Worm (Caenorhabditis elegans): ENCODE measurements around the gene srh-60.

DNA sequence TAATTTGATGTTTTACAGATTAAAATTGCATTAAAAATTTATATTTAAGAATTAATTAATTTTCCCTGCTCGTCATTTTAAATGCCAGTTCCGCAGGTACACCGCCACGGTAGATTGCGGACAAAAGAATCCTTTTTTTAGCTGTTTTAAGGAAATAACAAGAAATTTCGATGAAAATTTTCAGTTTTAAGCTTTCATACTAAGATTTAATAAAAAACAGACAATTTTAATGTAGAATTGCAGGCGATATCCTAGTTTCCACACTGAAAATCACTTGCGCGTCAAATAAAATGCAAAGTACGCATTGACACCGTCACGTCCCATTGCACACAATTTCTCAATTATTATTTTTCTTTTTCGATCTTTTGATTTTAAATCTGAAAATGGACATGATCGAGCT is 30.0 kb upstream of the srh-60 start, which contains the start of gene dnc-3:
- TF ChIP-seq ztf-29 (GFP tag; IDR thresholded peaks at IDR 0.05) (no peak), ref-1 (GFP tag; conservative IDR thresholded peaks at IDR 0.05) (no peak), cog-1 (tag; optimal IDR thresholded peaks at IDR 0.05) (peak; percentile 27), tab-1 (GFP tag; IDR thresholded peaks at IDR 0.05) (no peak), med-1 (GFP tag; optimal IDR thresholded peaks at IDR 0.05; ENCODE audit: insufficient read depth) (no peak), flt-1 (GFP tag; IDR thresholded peaks at IDR 0.05) (no peak), T22C8.4 (GFP tag; IDR thresholded peaks at IDR 0.05) (no peak), ztf-23 (GFP tag; IDR thresholded peaks at IDR 0.05) (no peak)

Data from whole organism, midembryonic.